Fruit fly (Drosophila melanogaster) S2 (cell line): ENCODE data around the gene CG3149.
A peak's percentile ranks its signal among the peaks of the same experiment; 100 is the strongest.

Experiments
- CG8478 ChIP-seq: fragments of >200 bp; optimal IDR thresholded peaks from 2 replicates; lab custom pipeline; 2018
- CTCF ChIP-seq, 2 experiments: fragments of >200 bp; optimal IDR thresholded peaks; 2 replicates each; lab custom pipeline; 2018

Gene CG3149

DNA sequence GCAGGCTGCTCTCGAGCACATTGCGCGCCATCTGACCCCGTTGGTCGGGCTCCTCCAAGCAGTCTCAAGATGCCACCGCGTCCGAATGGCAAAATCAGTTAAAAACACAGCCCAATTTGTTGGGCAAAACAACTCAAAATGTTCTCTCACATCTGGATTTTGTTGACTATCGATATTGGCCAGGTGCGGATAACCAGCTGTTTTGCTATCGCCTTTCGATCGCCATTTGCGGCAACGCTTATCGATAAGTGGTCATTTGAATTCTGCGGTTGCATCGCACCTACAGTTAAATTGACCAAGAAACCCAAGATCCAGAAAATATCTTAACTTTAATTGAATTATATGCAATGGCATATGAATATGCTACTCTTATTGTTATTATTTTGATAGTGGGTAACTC is at the start of gene CG3149:
Gene CG3149, minus strand, starts transcription at position 171 of the 400 bp plus-strand sequence.
- TF ChIP-seq CTCF (optimal IDR thresholded peaks at IDR 0.05; lab: Kevin White, UChicago): no peak
- TF ChIP-seq CG8478 (lab: Kevin White, UChicago): no peak

DNA sequence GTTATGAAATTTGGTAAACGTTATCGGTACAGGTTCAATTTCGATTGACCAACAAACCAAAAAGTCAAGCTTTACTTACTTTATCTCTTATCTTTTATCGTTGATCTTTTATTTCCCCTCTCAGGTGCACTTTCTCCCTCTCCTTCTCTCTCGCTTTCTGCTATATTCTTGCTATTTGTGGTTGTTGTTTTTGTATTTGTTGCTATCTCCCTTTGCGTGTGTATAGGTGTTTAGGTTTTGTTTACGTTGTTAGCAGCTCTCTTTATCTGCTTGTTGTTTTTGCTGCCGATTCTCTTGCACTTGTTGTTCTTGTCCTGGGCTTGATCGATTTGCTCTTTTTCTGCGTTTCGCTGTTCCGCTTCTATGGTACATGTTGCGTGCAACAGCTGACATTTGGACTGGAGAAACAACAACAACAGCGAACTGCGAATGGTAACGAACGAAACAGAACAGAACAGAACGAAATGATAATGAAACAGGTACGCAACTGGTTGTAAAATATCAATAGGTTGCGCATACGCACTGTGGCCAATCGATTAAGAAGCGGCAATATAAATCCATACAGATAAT is 49.4 kb upstream of the CG3149 start:
- TF ChIP-seq CG8478 (lab: Kevin White, UChicago): no peak
- no peak for TF ChIP-seq CTCF (optimal IDR thresholded peaks at IDR 0.05; lab: Kevin White, UChicago)

DNA sequence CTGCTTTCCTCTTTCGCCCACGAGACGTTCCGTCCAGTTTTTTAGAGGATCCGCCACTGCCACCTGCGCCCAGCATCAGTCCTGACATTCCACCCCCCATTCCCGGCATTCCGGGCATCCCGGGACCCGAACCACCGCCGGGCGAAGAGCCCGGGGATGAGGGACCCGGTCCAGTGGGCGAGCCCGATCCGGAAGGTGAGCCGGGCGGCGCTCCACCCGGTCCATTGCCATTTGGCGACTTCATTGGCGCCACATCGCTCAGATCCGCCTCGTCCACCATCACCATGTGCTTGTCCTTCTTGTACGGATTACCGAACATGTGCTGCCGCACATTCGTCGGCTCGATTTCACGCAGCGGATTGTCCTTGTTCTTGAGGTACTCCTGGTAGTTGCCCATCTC is 46.6 kb upstream of the CG3149 start:
- no peak for TF ChIP-seq CTCF (optimal IDR thresholded peaks at IDR 0.05; lab: Kevin White, UChicago)
- TF ChIP-seq CG8478 (lab: Kevin White, UChicago): no peak

DNA sequence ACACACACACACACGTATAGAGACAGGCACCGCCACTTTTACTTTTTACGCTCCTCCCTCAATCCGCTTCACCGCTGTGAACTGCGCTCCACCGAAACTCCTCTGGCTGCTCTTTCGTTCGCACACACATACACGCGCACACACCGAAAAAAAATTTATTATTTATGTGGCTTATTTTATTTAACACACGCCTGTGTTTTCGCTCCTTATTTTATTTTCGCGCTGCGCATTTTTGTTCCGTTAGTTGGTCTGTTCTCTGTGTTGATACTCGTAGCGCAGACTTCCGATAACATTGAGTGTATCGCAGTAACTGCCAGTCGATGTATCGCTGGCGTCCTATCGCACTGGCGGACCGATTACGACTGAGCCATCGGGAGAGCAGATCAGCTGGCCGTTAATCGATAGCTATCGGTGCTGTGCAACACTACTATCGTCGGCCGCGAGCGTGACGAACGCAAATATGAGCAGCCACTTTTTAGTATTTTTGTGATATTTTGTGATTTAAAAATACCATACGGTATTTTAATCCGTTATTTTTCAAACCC is 42.7 kb upstream of the CG3149 start, which contains the start of gene Snx27:
Gene Snx27, minus strand, starts transcription at position 356 of the 545 bp plus-strand sequence.
- peak; percentile 29 to 45 for TF ChIP-seq CTCF (optimal IDR thresholded peaks at IDR 0.05; lab: Kevin White, UChicago)
- no peak for TF ChIP-seq CG8478 (lab: Kevin White, UChicago)

DNA sequence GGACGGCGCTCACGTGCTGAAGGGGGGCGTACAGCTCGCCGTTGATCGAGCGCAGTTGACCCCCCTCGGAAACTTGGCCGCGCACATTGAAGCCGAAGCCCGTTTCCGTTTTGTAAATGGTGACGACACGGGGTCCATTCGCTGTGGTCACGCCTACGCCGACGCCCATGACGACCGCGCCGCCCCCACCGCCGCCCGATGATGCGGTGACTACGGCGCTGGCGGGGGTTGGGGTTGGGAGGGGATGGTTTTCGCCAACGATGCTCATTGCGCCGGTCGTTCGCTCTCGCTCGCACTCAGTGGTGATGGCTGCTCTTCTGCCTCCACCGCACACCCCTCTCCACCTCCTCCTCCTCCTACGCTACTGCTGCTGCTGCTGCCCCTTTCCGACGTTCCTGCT is 42.2 kb upstream of the CG3149 start:
- TF ChIP-seq CTCF (optimal IDR thresholded peaks at IDR 0.05; lab: Kevin White, UChicago): no peak
- TF ChIP-seq CG8478 (lab: Kevin White, UChicago): no peak

DNA sequence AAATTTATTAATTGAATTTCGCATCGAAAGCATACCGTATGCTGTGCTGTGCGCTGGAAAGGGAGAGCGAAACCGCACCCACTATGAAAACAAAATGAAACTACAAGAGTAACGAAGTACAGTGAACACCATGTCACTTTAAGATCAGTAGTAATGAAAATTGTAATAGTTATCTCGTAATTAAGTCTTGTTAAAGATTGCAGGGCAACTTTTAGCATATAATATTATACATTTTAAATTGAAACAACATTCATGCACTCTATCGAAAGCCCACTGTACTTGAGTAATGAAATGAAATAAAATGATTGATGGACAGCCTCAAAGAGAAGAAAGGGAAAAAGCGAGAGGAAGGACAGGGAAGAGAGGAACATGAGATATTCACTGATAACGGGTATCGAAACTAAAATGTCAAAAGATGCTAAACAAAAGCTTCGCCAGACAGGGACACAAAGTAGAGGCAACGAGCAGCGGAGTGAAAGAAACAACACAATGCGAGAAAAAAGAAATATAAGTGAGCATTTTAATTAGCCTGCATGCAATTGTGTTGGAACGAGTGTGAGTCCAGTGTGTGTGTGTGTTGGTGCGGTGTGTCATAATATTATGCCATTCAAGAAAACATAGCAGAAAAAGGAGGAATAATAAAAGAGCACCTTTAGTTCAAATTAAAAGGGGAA is 40.4 kb upstream of the CG3149 start:
- TF ChIP-seq CTCF (optimal IDR thresholded peaks at IDR 0.05; lab: Kevin White, UChicago) (no peak), CG8478 (lab: Kevin White, UChicago) (no peak)

dm6 chrX:5732440-5732839 is 37.4 kb upstream of the CG3149 start, which contains the start of gene CG15773:
TSS of gene CG15773 (plus strand) at chrX:5732740.
- TF ChIP-seq CTCF (optimal IDR thresholded peaks at IDR 0.05; lab: Kevin White, UChicago): no peak
- TF ChIP-seq CG8478 (lab: Kevin White, UChicago): no peak

dm6 chrX:5724744-5725185 is 29.8 kb upstream of the CG3149 start:
- no peak for TF ChIP-seq CG8478 (lab: Kevin White, UChicago)
- no peak for TF ChIP-seq CTCF (optimal IDR thresholded peaks at IDR 0.05; lab: Kevin White, UChicago)

dm6 chrX:5724151-5724699 is 29.2 kb upstream of the CG3149 start:
- TF ChIP-seq CG8478 (lab: Kevin White, UChicago) (no peak), CTCF (optimal IDR thresholded peaks at IDR 0.05; lab: Kevin White, UChicago) (no peak)

- TF ChIP-seq CG8478 (lab: Kevin White, UChicago) (no peak), CTCF (optimal IDR thresholded peaks at IDR 0.05; lab: Kevin White, UChicago) (no peak)
These were observed 28.6 kb upstream of the CG3149 start for dm6 chrX:5723577-5723976.

DNA sequence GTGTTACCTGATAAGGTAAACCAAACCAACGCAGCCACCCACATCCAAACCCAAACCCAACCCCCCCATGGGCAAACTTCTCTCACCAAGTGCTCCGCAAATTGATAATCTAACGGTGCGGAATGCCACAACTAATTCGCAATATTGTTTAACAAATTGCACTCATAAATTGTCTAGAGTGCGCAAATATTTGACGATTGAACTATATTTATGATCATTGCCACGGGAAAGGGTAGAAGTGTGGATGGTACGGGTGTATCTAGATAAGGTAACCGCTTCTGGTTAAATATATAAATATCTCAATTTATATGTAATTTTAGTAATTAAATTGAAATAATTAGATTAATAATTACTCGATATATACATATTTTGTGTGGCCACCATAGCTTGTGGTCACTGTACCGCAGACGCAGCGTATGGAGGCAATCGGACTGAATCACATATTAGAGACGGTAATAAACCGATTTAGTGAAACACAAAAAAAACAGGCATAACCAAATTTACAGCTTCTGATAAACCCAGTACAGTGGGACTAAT is 23.5 kb upstream of the CG3149 start:
- TF ChIP-seq CG8478 (lab: Kevin White, UChicago) (no peak), CTCF (optimal IDR thresholded peaks at IDR 0.05; lab: Kevin White, UChicago) (no peak)

DNA sequence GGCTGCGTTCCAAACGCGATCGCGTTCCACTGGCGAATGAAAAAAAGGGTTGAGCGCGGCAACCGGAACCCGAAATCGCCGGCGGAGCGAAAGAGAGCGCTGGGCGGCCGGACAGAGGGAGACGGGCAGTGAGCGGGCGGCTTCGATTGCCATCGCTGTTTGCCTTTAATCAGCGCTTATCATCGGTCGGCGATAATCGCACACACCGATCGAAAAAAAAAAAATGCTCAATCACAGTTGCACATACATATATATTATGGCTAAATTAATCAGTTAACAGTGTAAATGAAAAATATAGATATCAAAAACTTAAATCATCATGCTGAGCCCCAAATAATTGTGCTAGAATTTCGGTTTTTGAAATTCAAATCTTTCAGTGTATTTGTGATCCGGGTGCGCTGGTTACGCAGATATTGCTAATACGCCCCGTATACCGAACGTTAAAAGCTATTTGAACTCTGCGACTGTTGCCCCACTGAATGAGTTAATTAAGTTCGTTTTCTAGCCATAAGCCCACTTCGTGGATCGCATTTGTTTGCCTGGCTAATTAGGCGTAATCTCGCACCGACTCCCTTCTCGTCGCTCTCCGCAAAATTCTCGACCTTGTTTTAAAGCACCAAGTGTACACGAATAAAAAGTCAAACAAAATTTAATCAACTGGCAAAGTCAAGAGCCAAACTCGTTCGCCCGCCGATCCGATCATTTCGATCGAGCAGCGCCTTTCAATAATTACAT is 22.9 kb upstream of the CG3149 start, which contains the start of gene CG33080:
Gene CG33080, minus strand, starts transcription at position 38 of the 735 bp plus-strand sequence.
- TF ChIP-seq CTCF (optimal IDR thresholded peaks at IDR 0.05; lab: Kevin White, UChicago) (no peak), CG8478 (lab: Kevin White, UChicago) (no peak)

DNA sequence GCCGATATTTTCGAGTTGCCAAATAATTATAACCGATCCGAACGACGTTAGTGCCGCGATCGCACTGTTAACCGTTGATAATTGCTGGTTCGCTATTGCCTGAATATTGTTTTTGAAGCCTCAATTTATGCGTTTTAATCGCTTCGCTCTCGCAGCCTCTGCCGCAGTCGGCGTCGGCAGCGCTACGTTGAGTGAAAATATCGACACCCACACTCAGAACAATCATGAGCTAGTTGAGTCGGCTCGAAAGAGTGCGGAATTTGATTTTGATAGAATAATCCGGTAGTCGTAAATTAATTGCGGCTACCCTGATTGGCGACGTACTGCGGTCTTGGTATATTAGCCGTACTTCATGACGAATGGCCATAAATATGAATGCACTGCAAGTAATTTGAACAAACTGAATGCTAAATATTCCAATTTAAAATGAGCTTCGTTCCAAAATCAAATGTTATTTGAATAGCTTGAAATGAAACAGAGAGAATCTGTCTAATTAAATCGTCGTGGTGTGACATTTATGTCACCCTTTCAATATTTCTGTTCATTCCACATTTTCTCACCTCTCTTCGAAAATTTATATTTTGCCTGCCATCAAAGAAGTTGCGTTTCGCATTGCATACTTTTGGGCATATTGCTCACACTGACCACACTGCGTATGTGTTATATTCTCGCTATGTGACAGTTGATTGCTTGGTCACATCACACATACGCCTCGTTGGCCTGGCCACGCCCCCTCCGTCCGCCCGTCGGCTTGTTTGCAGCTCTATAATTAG is 20.6 kb upstream of the CG3149 start:
- no peak for TF ChIP-seq CTCF (optimal IDR thresholded peaks at IDR 0.05; lab: Kevin White, UChicago)
- TF ChIP-seq CG8478 (lab: Kevin White, UChicago): no peak
